Worm (Caenorhabditis elegans): Measurements from ENCODE around the gene srw-55.

DNA sequence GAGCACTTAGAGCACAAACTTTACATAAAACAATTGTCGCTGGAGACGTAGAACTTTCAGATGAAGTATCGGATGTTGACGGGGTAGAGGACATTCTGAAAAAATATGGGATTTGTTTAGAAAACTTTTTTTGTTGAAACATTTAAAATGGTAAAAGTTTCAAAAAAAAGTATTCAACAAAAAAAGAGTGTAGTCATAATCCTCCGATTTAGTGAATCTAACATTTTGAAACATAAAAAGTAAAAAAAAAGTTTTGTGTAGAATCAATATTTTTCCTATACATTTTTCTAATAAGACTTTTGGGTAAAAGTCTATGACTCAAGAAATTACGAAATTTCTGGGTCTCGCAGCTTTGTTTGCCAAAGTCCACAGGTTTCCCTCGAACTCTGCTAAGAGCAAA is 43.5 kb downstream of the srw-55 start, which contains the start of gene nhr-213:
- TF ChIP-seq hlh-30 (tag; optimal IDR thresholded peaks at IDR 0.05; ENCODE audit: insufficient read depth) (no peak), Y22D7AL.16 (tag; optimal IDR thresholded peaks at IDR 0.05) (no peak), ama-1 (optimal IDR thresholded peaks at IDR 0.05) (no peak), nfya-1 (tag; optimal IDR thresholded peaks at IDR 0.05) (no peak)
